Worm (Caenorhabditis elegans) whole organism, L1 larva: ENCODE results near the gene str-68.

Experiments
- C34B4.2 ChIP-seq: sonication (generic microtip); optimal IDR thresholded peaks from 2 replicates; lab custom pipeline; 2017; ENCODE audit warnings: mild to moderate bottlenecking, missing genetic modification characterization, missing compliant biosample characterization
- Y116A8C.19 ChIP-seq: sonication (generic microtip); optimal IDR thresholded peaks from 2 replicates; lab custom pipeline; 2016; ENCODE audit warnings: missing compliant biosample characterization, missing genetic modification characterization, borderline replicate concordance
- aha-1 ChIP-seq: fragments of 150-350 bp; optimal IDR thresholded peaks from 2 replicates; lab custom pipeline; 2014; ENCODE audit warnings: missing biosample characterization, missing genetic modification characterization
- aly-2 ChIP-seq: fragments of 150-350 bp; optimal IDR thresholded peaks from 2 replicates; lab custom pipeline; 2014; ENCODE audit warnings: missing biosample characterization, missing genetic modification characterization
- ama-1 ChIP-seq: fragments of 150-350 bp; optimal IDR thresholded peaks from 2 replicates; lab custom pipeline; 2014
- blmp-1 ChIP-seq: fragments of 150-350 bp; optimal IDR thresholded peaks from 2 replicates; lab custom pipeline; 2014; ENCODE audit warnings: missing biosample characterization, missing genetic modification characterization
- ceh-63 ChIP-seq: fragments of 200-800 bp; sonication (Bioruptor generic); optimal IDR thresholded peaks from 2 replicates; lab custom pipeline; 2018; ENCODE audit warnings: mild to moderate bottlenecking, missing genetic modification characterization, missing compliant biosample characterization
- dpl-1 ChIP-seq, 3 experiments: fragments of 150-350 bp in 2 of 3; sonication (generic microtip) in 1 of 3; optimal IDR thresholded peaks; 2 replicates each; lab custom pipeline; 2014 to 2017; ENCODE audit warnings: missing biosample characterization in 3 of 3, missing genetic modification characterization in 3 of 3, missing genetic modification reagents in 3 of 3
- efl-1 ChIP-seq, 4 experiments: fragments of 150-350 bp; optimal IDR thresholded peaks in 3 of 4; peaks in 1 of 4; 1 replicate in 1 of 4; 2 replicates in 3 of 4; lab custom pipeline; 2014; ENCODE audit warnings: missing biosample characterization in 2 of 4, missing genetic modification characterization in 2 of 4, missing genetic modification reagents in 2 of 4
- egl-13 ChIP-seq: sonication (generic microtip); optimal IDR thresholded peaks from 2 replicates; lab custom pipeline; 2016; ENCODE audit warnings: missing genotype, missing genetic modification reagents, missing genetic modification characterization, missing compliant biosample characterization
- egl-27 ChIP-seq, 2 experiments: fragments of 150-350 bp in 1 of 2; sonication (generic microtip); optimal IDR thresholded peaks; 3 replicates each; lab custom pipeline; 2017 to 2018; ENCODE audit warnings: missing biosample characterization in 2 of 2, missing genetic modification characterization in 2 of 2, missing genetic modification reagents in 2 of 2
- elt-2 ChIP-seq: sonication (generic microtip); optimal IDR thresholded peaks from 2 replicates; lab custom pipeline; 2016; ENCODE audit warnings: missing genetic modification characterization, mild to moderate bottlenecking, inconsistent platforms, missing compliant biosample characterization, missing genetic modification reagents
- ets-5 ChIP-seq: fragments of 200-800 bp; sonication (Bioruptor generic); IDR thresholded peaks from 2 replicates; pipeline ENCODE4 v1.3.6; 2022; ENCODE audit warnings: missing genetic modification characterization, missing compliant biosample characterization
- fkh-10 ChIP-seq: sonication (generic microtip); optimal IDR thresholded peaks from 2 replicates; lab custom pipeline; 2017; ENCODE audit warnings: missing biosample characterization, missing genetic modification reagents, missing genetic modification characterization
- grh-1 ChIP-seq: fragments of 200-800 bp; sonication (Bioruptor generic); IDR thresholded peaks from 2 replicates; pipeline ENCODE4 v1.3.6; 2022; ENCODE audit warnings: missing genetic modification reagents, missing genetic modification characterization, missing compliant biosample characterization
- hlh-17 ChIP-seq: fragments of 200-800 bp; sonication (Bioruptor generic); optimal IDR thresholded peaks from 2 replicates; lab custom pipeline; 2018; ENCODE audit warnings: missing genetic modification characterization, mild to moderate bottlenecking, missing compliant biosample characterization, moderate library complexity, borderline replicate concordance
- hlh-4 ChIP-seq: sonication (generic microtip); optimal IDR thresholded peaks from 2 replicates; lab custom pipeline; 2016; ENCODE audit warnings: mild to moderate bottlenecking, missing genetic modification characterization, missing compliant biosample characterization
- isw-1 ChIP-seq: fragments of 200-800 bp; sonication (Bioruptor generic); IDR thresholded peaks from 2 replicates; pipeline ENCODE4 v1.3.6; 2022; ENCODE audit warnings: missing genetic modification characterization, missing compliant biosample characterization
- lin-15B ChIP-seq: fragments of 150-350 bp; sonication (generic microtip); optimal IDR thresholded peaks from 3 replicates; lab custom pipeline; 2014; ENCODE audit warnings: missing biosample characterization, missing genetic modification characterization
- lin-35 ChIP-seq, 2 experiments: fragments of 150-350 bp; optimal IDR thresholded peaks; 2 replicates each; lab custom pipeline; 2014; ENCODE audit warnings: missing biosample characterization in 2 of 2, missing genetic modification characterization in 2 of 2, missing genetic modification reagents in 2 of 2
- lin-39 ChIP-seq: fragments of 150-350 bp; optimal IDR thresholded peaks from 2 replicates; lab custom pipeline; 2014; ENCODE audit warnings: missing biosample characterization, missing genetic modification reagents, missing genetic modification characterization
- mab-9 ChIP-seq: fragments of 200-800 bp; sonication (Bioruptor generic); IDR thresholded peaks from 2 replicates; pipeline ENCODE4 v1.3.6; 2022; ENCODE audit warnings: missing genetic modification reagents, missing genetic modification characterization, missing compliant biosample characterization
- mdl-1 ChIP-seq, 2 experiments: fragments of 150-350 bp; optimal IDR thresholded peaks; 2 replicates each; lab custom pipeline; 2014 to 2017; ENCODE audit warnings: missing biosample characterization in 2 of 2, missing genetic modification characterization in 2 of 2, inconsistent platforms in 1 of 2
- nhr-20 ChIP-seq: sonication (generic microtip); optimal IDR thresholded peaks from 2 replicates; lab custom pipeline; 2016; ENCODE audit warnings: mild to moderate bottlenecking, missing genetic modification characterization, missing compliant biosample characterization
- nhr-71 ChIP-seq: sonication (generic microtip); optimal IDR thresholded peaks from 2 replicates; lab custom pipeline; 2016; ENCODE audit warnings: mild to moderate bottlenecking, missing genetic modification characterization, moderate library complexity, missing compliant biosample characterization
- nhr-76 ChIP-seq: sonication (generic microtip); optimal IDR thresholded peaks from 2 replicates; lab custom pipeline; 2017; ENCODE audit warnings: missing biosample characterization, missing genetic modification characterization
- nhr-90 ChIP-seq: sonication (generic microtip); optimal IDR thresholded peaks from 2 replicates; lab custom pipeline; 2016; ENCODE audit warnings: mild to moderate bottlenecking, missing genetic modification characterization, missing compliant biosample characterization; ENCODE audit not compliant: poor library complexity
- rnt-1 ChIP-seq: sonication (generic microtip); optimal IDR thresholded peaks from 2 replicates; lab custom pipeline; 2016; ENCODE audit warnings: mild to moderate bottlenecking, missing genetic modification characterization, moderate library complexity, missing compliant biosample characterization
- skn-1 ChIP-seq: fragments of 150-350 bp; optimal IDR thresholded peaks from 2 replicates; lab custom pipeline; 2014; ENCODE audit warnings: missing biosample characterization, missing genetic modification characterization
- snu-23 ChIP-seq: sonication (generic microtip); optimal IDR thresholded peaks from 2 replicates; lab custom pipeline; 2016; ENCODE audit warnings: missing genetic modification characterization, missing compliant biosample characterization
- sox-4 ChIP-seq: sonication (generic microtip); optimal IDR thresholded peaks from 2 replicates; lab custom pipeline; 2016; ENCODE audit warnings: missing genetic modification characterization, missing compliant biosample characterization
- sup-37 ChIP-seq: fragments of 200-800 bp; sonication (Bioruptor generic); optimal IDR thresholded peaks from 2 replicates; lab custom pipeline; 2018; ENCODE audit warnings: mild to moderate bottlenecking, missing genetic modification characterization, missing compliant biosample characterization
- swsn-7 ChIP-seq: sonication (generic microtip); optimal IDR thresholded peaks from 2 replicates; lab custom pipeline; 2016; ENCODE audit warnings: missing genetic modification characterization, missing compliant biosample characterization
- tlp-1 ChIP-seq: fragments of 150-350 bp; optimal IDR thresholded peaks from 2 replicates; lab custom pipeline; 2014; ENCODE audit warnings: missing biosample characterization, missing genetic modification characterization
- unc-30 ChIP-seq: sonication (generic microtip); optimal IDR thresholded peaks from 2 replicates; lab custom pipeline; 2017; ENCODE audit warnings: missing biosample characterization, missing genetic modification characterization
- unc-86 ChIP-seq: sonication (generic microtip); optimal IDR thresholded peaks from 2 replicates; lab custom pipeline; 2016; ENCODE audit warnings: missing genetic modification characterization, missing compliant biosample characterization
- ztf-11 ChIP-seq, 2 experiments: sonication (generic microtip); optimal IDR thresholded peaks; 2 replicates each; lab custom pipeline; 2016 to 2017; ENCODE audit warnings: missing genetic modification characterization in 2 of 2, missing biosample characterization in 1 of 2, missing compliant biosample characterization in 1 of 2

The str-68 gene

DNA sequence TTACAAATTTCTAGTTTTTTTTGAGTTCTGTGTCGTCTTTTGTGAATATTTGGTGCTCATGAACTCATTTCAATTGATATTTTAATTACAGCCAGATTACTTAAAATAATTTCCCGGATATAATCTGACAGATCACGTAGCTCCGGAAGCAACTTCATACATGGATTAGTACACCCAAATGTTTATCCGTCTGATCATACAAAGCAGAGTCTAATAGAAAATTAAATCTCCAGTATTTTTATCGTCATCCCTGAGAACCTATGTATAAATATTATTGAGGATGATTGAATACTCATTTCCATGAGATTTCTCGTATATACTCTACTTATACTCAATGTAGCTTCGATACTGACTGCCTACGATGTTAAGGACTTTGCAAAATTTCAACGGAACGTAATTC, 17.6 kb upstream of the str-68 start, which contains the start of gene Y73C8C.12:
Gene Y73C8C.12 (plus strand): TSS at position 301 of the 400 bp plus-strand sequence.
- TF ChIP-seq mdl-1 (tag; optimal IDR thresholded peaks at IDR 0.05; lab: Kevin White, UChicago) (no peak), C34B4.2 (tag; lab: Kevin White, UChicago) (no peak), aly-2 (tag; lab: Kevin White, UChicago) (no peak)
- TF ChIP-seq, all 84 proteins: peak for 0

DNA sequence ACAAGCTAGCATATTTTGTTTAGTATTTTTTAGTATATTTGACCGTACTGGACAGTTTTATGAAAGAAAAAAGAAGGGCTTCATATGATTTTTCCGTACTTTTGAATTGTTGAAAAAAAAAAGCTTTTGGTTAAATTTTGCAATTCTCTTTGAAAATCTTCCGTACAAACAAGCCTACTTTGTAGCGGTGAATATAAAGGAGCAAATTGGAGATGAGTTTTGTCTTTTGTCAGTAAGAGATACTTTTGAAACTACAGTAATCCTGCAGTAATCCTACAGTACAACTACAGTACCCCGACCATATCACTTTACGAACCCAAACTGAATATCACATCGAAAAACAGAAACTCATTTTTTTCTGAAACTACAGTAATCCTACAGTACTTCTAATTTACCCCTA, 15.1 kb upstream of the str-68 start:
- TF ChIP-seq lin-35 (GFP tag; optimal IDR thresholded peaks at IDR 0.05; lab: Kevin White, UChicago) (no peak), sox-4 (tag; lab: Kevin White, UChicago) (no peak), sup-37 (GFP tag; lab: Kevin White, UChicago) (no peak), unc-86 (tag; lab: Kevin White, UChicago) (no peak), ztf-11 (tag; optimal IDR thresholded peaks at IDR 0.05; lab: Kevin White, UChicago) (no peak), snu-23 (GFP tag; lab: Kevin White, UChicago) (no peak), mab-9 (GFP tag; lab: Robert Waterston, UW) (no peak), lin-39 (tag; lab: Kevin White, UChicago) (no peak), tlp-1 (tag; lab: Kevin White, UChicago) (no peak), rnt-1 (no peak), blmp-1 (tag; lab: Kevin White, UChicago) (no peak), egl-13 (no peak), ama-1 (lab: Kevin White, UChicago) (no peak), hlh-17 (GFP tag; lab: Kevin White, UChicago) (no peak), nhr-20 (tag; lab: Kevin White, UChicago) (no peak), ceh-63 (GFP tag; lab: Kevin White, UChicago) (no peak), nhr-71 (tag; lab: Kevin White, UChicago) (no peak)

ce11 chrV:3121743-3122142, 14.4 kb upstream of the str-68 start, which contains the start of gene srt-56:
Gene srt-56, minus strand, starts transcription at chrV:3121843.
- no peak for TF ChIP-seq ets-5 (GFP tag; lab: Robert Waterston, UW)
- no peak for TF ChIP-seq nhr-76 (tag; lab: Kevin White, UChicago)
- TF ChIP-seq nhr-90: no peak
- TF ChIP-seq grh-1 (GFP tag; lab: Robert Waterston, UW): no peak
- no peak for TF ChIP-seq Y116A8C.19 (tag; lab: Kevin White, UChicago)
- TF ChIP-seq fkh-10 (GFP tag; lab: Kevin White, UChicago): no peak
- TF ChIP-seq lin-15B (tag; lab: Kevin White, UChicago): no peak
- no peak for TF ChIP-seq mdl-1 (tag; optimal IDR thresholded peaks at IDR 0.05; lab: Kevin White, UChicago)
- no peak for TF ChIP-seq efl-1 (optimal IDR thresholded peaks at IDR 0.05; lab: Kevin White, UChicago)
- no peak for TF ChIP-seq efl-1 (GFP tag; optimal IDR thresholded peaks at IDR 0.05 in 1 of 2; lab: Kevin White, UChicago)
- TF ChIP-seq aha-1 (tag; lab: Kevin White, UChicago): no peak
- no peak for TF ChIP-seq egl-27 (tag; optimal IDR thresholded peaks at IDR 0.05; lab: Kevin White, UChicago)
- TF ChIP-seq hlh-17 (GFP tag; lab: Kevin White, UChicago): no peak
- TF ChIP-seq skn-1: no peak
- TF ChIP-seq swsn-7: no peak
- TF ChIP-seq hlh-4 (tag; lab: Kevin White, UChicago): no peak
- no peak for TF ChIP-seq ceh-63 (GFP tag; lab: Kevin White, UChicago)
- no peak for TF ChIP-seq lin-39 (tag; lab: Kevin White, UChicago)

ce11 chrV:3119185-3119584, 11.8 kb upstream of the str-68 start:
- TF ChIP-seq egl-13: no peak
- peak; percentile 46 for TF ChIP-seq elt-2
- no peak for TF ChIP-seq sup-37 (GFP tag; lab: Kevin White, UChicago)
- no peak for TF ChIP-seq dpl-1 (GFP tag; optimal IDR thresholded peaks at IDR 0.05; lab: Kevin White, UChicago)
- TF ChIP-seq unc-30 (tag; lab: Kevin White, UChicago): no peak
- TF ChIP-seq isw-1 (GFP tag; lab: Robert Waterston, UW): no peak
- TF ChIP-seq, all 84 proteins: peak for 1
